Fruit fly (Drosophila melanogaster): Measurements from ENCODE around the gene CG4045.

Gene CG4045

dm6 chrX:2071878-2072817 is 3.6 kb downstream of the CG4045 start, which contains the start of gene Rtca:
Gene Rtca (plus strand): TSS chrX:2072413.
- peak; percentile 66 for TF ChIP-seq Dll (optimal IDR thresholded peaks at IDR 0.05)
- TF ChIP-seq psq (optimal IDR thresholded peaks at IDR 0.05) = no peak
- TF ChIP-seq pan (optimal IDR thresholded peaks at IDR 0.05) = no peak

DNA sequence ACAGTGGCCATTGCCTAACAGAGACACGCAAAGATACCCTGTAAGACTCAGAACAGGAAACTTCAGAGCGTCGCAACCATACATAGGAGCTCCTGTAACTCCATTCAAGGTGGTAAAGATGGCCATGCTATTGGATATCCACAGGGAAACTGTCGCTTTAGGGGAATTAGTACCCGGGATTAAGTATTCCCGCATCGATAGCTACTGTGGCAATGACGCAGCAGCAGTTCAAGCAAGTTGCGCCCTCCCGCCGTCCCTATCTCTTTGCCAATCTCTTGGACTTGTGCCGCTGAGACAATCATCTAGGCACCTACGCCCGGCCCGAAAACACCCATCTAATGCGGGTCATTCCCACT is 5.0 kb downstream of the CG4045 start:
- no peak for TF ChIP-seq CG8478 (optimal IDR thresholded peaks at IDR 0.05)
- TF ChIP-seq usp (GFP tag; optimal IDR thresholded peaks at IDR 0.05) = no peak
- no peak for TF ChIP-seq Dll (optimal IDR thresholded peaks at IDR 0.05)
- no peak for TF ChIP-seq EcR (GFP tag; optimal IDR thresholded peaks at IDR 0.05)
- no peak for TF ChIP-seq pan (optimal IDR thresholded peaks at IDR 0.05)
- no peak for TF ChIP-seq psq (optimal IDR thresholded peaks at IDR 0.05)

dm6 chrX:2069787-2070707 is 5.7 kb downstream of the CG4045 start:
- TF ChIP-seq Dll (optimal IDR thresholded peaks at IDR 0.05) (no peak), pan (optimal IDR thresholded peaks at IDR 0.05) (no peak), usp (GFP tag; optimal IDR thresholded peaks at IDR 0.05) (no peak), EcR (GFP tag; optimal IDR thresholded peaks at IDR 0.05) (no peak), CG8478 (optimal IDR thresholded peaks at IDR 0.05) (no peak), psq (optimal IDR thresholded peaks at IDR 0.05) (no peak)

DNA sequence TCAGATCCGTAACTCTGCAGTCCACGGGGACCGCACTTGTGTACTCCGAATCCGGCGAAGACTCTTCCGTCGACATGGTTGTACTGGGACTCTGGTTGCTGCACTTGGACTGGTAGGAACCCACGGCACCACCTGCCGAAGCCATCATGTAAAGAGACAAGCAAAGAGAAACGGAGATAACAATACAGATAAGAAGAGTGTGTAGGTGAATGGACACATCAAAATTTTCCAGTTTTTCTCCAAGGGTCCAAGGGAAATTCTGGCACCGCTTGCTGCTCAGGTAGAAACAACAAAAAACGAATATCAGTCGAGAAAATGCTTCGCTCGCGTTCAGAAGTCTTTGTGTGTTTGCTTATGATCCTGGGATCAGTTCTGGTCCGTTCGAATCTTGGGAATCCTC is 7.4 kb downstream of the CG4045 start, which contains the start of gene CG4194:
TSS of gene CG4194 (plus strand) at position 301 of the 400 bp plus-strand sequence.
- no peak for TF ChIP-seq Dll (optimal IDR thresholded peaks at IDR 0.05)
- no peak for TF ChIP-seq pan (optimal IDR thresholded peaks at IDR 0.05)

DNA sequence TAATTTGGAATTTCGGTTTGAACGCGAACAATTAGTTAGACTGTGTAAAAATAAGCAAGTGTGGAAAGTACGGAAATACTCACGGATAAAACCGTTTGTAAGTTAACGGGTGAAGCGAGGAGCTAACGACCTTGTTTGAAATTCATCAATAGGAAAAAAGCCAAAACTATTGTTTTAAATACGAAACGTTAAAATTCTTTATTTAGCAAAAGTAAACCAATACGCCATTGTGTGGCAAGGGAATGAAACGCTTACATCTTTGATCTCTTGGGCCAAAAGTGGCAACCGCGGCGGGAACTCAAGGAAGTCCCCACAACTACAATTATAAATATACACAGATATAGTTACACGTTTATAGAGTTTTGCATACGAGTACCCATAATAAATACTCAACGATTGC is 9.4 kb downstream of the CG4045 start, which contains the start of gene CG14054:
TSS of gene CG14054 (minus strand) at position 101 of the 400 bp plus-strand sequence.
- TF ChIP-seq pan (optimal IDR thresholded peaks at IDR 0.05) = no peak
- no peak for TF ChIP-seq Dll (optimal IDR thresholded peaks at IDR 0.05)
- TF ChIP-seq psq (optimal IDR thresholded peaks at IDR 0.05) = no peak
- no peak for TF ChIP-seq usp (GFP tag; optimal IDR thresholded peaks at IDR 0.05)

DNA sequence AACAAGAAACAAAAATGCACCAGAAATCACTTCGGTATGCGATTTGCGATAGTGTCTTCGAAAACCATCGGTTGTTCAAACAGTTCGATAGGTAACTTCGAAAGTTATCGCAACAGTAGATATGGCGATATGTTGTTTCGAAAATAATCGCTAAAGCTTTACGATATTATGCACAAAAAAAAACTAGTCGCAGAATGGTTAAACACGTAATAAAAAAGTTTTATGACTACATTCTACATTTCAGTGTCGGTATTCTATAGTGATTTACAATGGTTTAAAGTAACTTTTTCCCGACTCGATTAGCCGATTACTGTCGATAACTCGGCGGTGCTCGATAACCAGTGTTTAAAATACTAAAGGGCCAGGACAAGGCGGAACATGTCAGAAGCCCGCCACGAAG is 10.6 kb downstream of the CG4045 start, which contains the start of gene CG4281:
TSS of gene CG4281 (minus strand) at position 70 of the 400 bp plus-strand sequence.
- TF ChIP-seq CG8478 (optimal IDR thresholded peaks at IDR 0.05) = no peak

DNA sequence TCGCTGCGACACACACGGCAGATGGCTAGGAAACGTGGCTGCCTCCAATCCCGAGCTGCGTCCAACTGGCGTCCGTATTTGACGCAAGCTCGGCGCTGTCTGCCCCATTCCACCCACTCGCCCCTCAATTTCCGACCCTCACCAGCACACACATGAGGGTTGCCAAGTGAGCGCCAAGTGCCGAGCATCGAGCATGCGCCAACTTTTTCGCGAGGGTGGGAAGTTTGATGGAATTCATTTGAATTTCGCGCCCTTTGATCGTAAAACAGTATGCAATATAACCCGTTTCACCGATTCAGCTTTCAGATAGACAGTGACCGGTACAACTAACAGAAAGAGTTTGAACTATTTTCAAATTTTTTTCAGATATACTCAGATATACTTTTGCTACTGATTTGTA is 13.9 kb downstream of the CG4045 start, which contains the start of gene Sik2:
TSS of gene Sik2 (minus strand) at position 67 of the 400 bp plus-strand sequence.
- TF ChIP-seq EcR (GFP tag; optimal IDR thresholded peaks at IDR 0.05) = no peak
- TF ChIP-seq pan (optimal IDR thresholded peaks at IDR 0.05) = no peak

DNA sequence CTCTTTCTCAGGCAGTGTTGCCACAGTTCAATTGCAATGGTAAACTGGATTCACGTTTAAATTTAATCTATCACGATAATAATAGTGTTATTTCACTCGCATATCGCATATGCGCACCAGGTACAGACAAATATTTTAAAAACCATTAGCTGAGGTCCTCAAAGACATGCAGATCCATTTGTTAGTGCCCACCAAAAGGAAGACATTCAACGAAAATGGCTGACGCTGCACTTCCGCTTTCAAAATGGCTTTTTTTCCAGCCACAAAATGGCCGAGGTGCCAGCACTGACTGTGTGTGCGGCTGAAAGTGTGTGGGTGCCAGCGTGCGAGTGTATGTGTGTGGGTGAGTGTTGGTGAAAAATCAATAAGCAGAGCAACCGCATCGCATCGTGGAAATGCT is 14.6 kb downstream of the CG4045 start:
- TF ChIP-seq pan (optimal IDR thresholded peaks at IDR 0.05) = no peak
- TF ChIP-seq usp (GFP tag; optimal IDR thresholded peaks at IDR 0.05) = no peak
- no peak for TF ChIP-seq Dll (optimal IDR thresholded peaks at IDR 0.05)
- TF ChIP-seq CG8478 (optimal IDR thresholded peaks at IDR 0.05) = no peak
- no peak for TF ChIP-seq psq (optimal IDR thresholded peaks at IDR 0.05)
- TF ChIP-seq EcR (GFP tag; optimal IDR thresholded peaks at IDR 0.05) = no peak

DNA sequence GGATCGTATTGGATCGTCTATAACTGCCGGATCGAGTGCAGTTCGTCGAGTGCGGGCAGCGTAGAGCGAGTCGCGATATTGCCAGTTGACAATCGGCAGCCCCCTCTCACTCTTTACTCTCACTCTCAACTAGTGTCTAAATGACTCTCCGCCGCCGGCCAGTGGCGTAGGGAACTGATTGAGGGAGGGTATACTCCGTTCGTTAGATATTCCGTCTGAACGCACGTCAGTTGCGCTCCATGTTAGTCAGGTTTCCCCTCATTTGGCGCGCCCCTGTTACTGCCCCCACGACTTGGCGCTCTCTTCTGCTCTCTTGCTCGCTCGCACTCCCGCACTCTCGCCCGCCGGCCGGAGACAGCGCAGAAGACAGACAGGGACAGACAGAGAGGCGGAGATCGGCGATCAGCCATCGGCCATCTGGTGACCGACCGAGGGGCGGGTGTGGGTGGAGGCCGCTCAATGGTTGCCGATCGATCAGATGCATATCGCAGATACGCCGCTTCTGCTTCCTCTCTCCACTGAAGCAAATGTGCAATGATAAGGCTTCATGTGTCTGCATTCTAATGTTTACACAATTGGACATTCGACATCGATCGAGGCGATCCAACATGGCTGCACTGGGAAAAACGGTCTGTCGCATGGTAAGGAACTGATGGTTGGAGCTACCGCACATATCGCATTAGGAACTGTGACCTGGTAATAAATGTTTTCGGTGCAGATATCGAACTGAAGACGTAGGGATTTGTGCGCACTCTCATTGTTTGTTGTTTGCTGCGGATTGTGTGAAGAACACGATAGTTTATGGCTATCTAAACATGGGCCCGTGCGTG is 25.4 kb downstream of the CG4045 start, which contains the start of gene moody:
TSS of gene moody (minus strand) at position 51 of the 830 bp plus-strand sequence.
- TF ChIP-seq CG8478 (optimal IDR thresholded peaks at IDR 0.05) = no peak
- peak; percentile 93 for TF ChIP-seq Dll (optimal IDR thresholded peaks at IDR 0.05)

dm6 chrX:2048778-2049686 is 26.7 kb downstream of the CG4045 start:
- no peak for TF ChIP-seq CG8478 (optimal IDR thresholded peaks at IDR 0.05)
- TF ChIP-seq usp (GFP tag; optimal IDR thresholded peaks at IDR 0.05) = no peak
- no peak for TF ChIP-seq EcR (GFP tag; optimal IDR thresholded peaks at IDR 0.05)
- no peak for TF ChIP-seq Dll (optimal IDR thresholded peaks at IDR 0.05)
- no peak for TF ChIP-seq pan (optimal IDR thresholded peaks at IDR 0.05)
- no peak for TF ChIP-seq psq (optimal IDR thresholded peaks at IDR 0.05)

Data from whole organism.